Worm (Caenorhabditis elegans) whole organism, early embryonic: ENCODE measurements around the gene clec-202.

Experiments
- B0310.2 ChIP-seq: sonication (generic microtip); optimal IDR thresholded peaks from 2 replicates; lab custom pipeline; 2016; ENCODE audit warnings: mild to moderate bottlenecking, missing genetic modification characterization, missing compliant biosample characterization
- F13C5.2 ChIP-seq: sonication (generic microtip); optimal IDR thresholded peaks from 2 replicates; lab custom pipeline; 2017; ENCODE audit warnings: mild to moderate bottlenecking, missing genetic modification characterization, inconsistent platforms, missing compliant biosample characterization
- aly-1 ChIP-seq: sonication (generic microtip); optimal IDR thresholded peaks from 2 replicates; lab custom pipeline; 2016; ENCODE audit warnings: missing genetic modification characterization, missing compliant biosample characterization
- ama-1 ChIP-seq: fragments of 150-350 bp; optimal IDR thresholded peaks from 2 replicates; lab custom pipeline; 2014
- ceh-13 ChIP-seq: fragments of 200-800 bp; sonication (Bioruptor generic); optimal IDR thresholded peaks from 2 replicates; lab custom pipeline; 2018; ENCODE audit warnings: mild to moderate bottlenecking, missing genetic modification characterization, missing compliant biosample characterization
- ceh-36 ChIP-seq: sonication (generic microtip); optimal IDR thresholded peaks from 2 replicates; lab custom pipeline; 2016; ENCODE audit warnings: missing genetic modification characterization, inconsistent platforms, missing compliant biosample characterization
- ets-7 ChIP-seq: sonication (generic microtip); optimal IDR thresholded peaks from 2 replicates; lab custom pipeline; 2016; ENCODE audit warnings: missing genotype, missing genetic modification characterization, missing compliant biosample characterization
- flt-1 ChIP-seq: fragments of 200-800 bp; sonication (Bioruptor generic); IDR thresholded peaks from 2 replicates; pipeline ENCODE4 v1.3.6; 2022; ENCODE audit warnings: missing genetic modification characterization, missing compliant biosample characterization
- hmbx-1 ChIP-seq: sonication (generic microtip); optimal IDR thresholded peaks from 2 replicates; lab custom pipeline; 2016; ENCODE audit warnings: mild to moderate bottlenecking, missing genetic modification characterization, missing compliant biosample characterization
- hmg-4 ChIP-seq: fragments of 200-800 bp; sonication (Bioruptor generic); optimal IDR thresholded peaks from 2 replicates; lab custom pipeline; 2018; ENCODE audit warnings: mild to moderate bottlenecking, missing genetic modification characterization, missing compliant biosample characterization
- hnd-1 ChIP-seq: sonication (generic microtip); optimal IDR thresholded peaks from 2 replicates; lab custom pipeline; 2016; ENCODE audit warnings: missing genetic modification characterization, missing compliant biosample characterization
- pes-1 ChIP-seq: fragments of 200-800 bp; sonication (Bioruptor generic); IDR thresholded peaks from 2 replicates; pipeline ENCODE4 v1.3.6; 2022; ENCODE audit warnings: missing genetic modification reagents, missing genetic modification characterization, missing compliant biosample characterization
- scrt-1 ChIP-seq: fragments of 200-800 bp; sonication (Bioruptor generic); IDR thresholded peaks from 2 replicates; pipeline ENCODE4 v1.3.6; 2022; ENCODE audit warnings: missing genetic modification characterization, missing compliant biosample characterization
- sea-1 ChIP-seq: fragments of 200-800 bp; sonication (Bioruptor generic); conservative IDR thresholded peaks from 2 replicates; pipeline ENCODE4 v1.3.6; 2022; ENCODE audit warnings: missing genetic modification characterization, missing compliant biosample characterization
- tbx-11 ChIP-seq: fragments of 200-800 bp; sonication (Bioruptor generic); IDR thresholded peaks from 2 replicates; pipeline ENCODE4 v1.3.6; 2022; ENCODE audit warnings: missing genetic modification characterization, missing compliant biosample characterization
- tbx-37 ChIP-seq: fragments of 200-800 bp; sonication (Bioruptor generic); conservative IDR thresholded peaks from 2 replicates; pipeline ENCODE4 v1.3.6; 2022; ENCODE audit warnings: missing genetic modification reagents, missing genetic modification characterization, missing compliant biosample characterization
- tra-4 ChIP-seq: sonication (generic microtip); optimal IDR thresholded peaks from 2 replicates; lab custom pipeline; 2017; ENCODE audit warnings: missing genetic modification characterization, missing compliant biosample characterization

Gene clec-202

DNA sequence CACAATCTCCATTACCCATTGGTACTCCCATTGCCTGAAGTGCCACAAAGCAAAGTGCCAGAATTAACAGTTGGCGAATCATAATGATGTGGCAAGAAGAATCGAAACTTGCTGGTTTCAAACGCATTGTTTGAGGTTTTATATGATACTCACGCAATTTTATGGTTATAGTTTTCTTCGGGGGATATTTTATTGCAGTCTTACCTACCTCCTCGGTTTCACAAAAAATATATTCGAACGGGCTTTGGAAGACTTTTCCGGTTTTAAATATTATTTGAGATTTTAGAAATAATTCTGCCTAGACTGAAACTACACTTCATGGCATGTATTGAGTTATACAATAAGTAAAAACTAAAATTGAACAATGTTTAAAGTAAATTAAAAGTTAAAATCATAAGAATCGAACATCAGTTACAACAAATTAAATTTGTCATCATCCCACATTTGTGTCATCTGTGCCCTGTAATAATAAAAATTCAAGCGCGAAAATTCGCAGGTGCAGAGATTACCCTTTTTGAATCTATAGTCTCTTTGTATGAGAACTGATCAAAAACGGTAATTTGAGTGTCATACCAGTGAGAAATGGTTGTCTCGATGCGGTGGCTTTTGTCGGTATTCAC is 14.5 kb upstream of the clec-202 start, which contains the start of the genes clec-197 and clec-198:
TSS of gene clec-197 (minus strand) at position 101 of the 620 bp plus-strand sequence.
TSS of gene clec-198 (plus strand) at position 570 of the 620 bp plus-strand sequence.
- no peak for TF ChIP-seq ceh-13 (GFP tag; lab: Kevin White, UChicago)
- no peak for TF ChIP-seq scrt-1 (GFP tag; lab: Robert Waterston, UW)
- TF ChIP-seq tbx-11 (GFP tag; lab: Robert Waterston, UW), result no peak
- TF ChIP-seq hmg-4 (GFP tag; lab: Kevin White, UChicago), result no peak

DNA sequence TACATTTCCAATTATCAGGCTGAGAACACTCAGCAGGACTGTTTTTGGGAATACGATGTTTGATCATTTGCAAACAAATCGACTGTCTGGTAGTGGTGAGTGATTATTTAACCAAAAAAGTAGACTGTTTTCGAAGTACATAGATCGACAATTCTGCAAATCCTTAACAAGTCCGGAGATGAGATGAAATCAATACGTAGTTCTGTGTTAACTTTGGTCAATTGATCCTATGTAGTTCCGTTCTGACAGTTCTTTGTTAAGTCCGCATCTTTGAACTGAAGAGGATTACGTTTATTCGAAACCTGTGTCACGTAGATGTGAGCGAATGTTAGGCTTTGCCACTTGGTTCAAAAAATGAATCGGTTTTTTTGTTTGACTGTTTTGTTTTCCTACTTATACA is 9.7 kb upstream of the clec-202 start, which contains the start of gene clec-199:
TSS of gene clec-199 (plus strand) at position 301 of the 400 bp plus-strand sequence.
- TF ChIP-seq ceh-36 (tag; lab: Kevin White, UChicago) (no peak), hmg-4 (GFP tag; lab: Kevin White, UChicago) (no peak), ama-1 (lab: Kevin White, UChicago) (no peak), tbx-11 (GFP tag; lab: Robert Waterston, UW) (no peak), tbx-37 (no peak), flt-1 (GFP tag; lab: Robert Waterston, UW) (no peak), scrt-1 (GFP tag; lab: Robert Waterston, UW) (no peak), B0310.2 (tag; lab: Kevin White, UChicago) (no peak), pes-1 (GFP tag; lab: Robert Waterston, UW) (no peak), F13C5.2 (no peak), ets-7 (tag; lab: Kevin White, UChicago) (no peak), hmbx-1 (tag; lab: Kevin White, UChicago) (no peak), sea-1 (no peak)

DNA sequence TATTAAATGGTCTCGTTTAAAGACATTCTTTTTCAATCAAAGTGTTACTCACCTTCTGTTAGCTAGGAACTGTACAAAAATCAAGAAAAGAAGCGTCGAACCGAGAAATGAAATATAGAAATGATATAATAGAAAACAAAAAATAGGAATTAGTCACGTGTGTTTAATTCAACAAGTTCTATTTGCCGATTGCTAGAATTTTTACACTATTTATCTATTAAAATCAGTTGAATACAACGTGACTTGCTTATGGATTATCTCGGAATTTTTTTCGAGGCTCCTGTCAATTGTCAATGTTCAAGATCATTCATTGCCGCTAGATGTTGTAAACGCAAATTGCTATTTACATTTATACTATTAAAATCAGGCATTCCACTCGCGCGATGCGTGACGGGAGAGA is 6.1 kb downstream of the clec-202 start, which contains the start of gene zipt-17:
TSS of gene zipt-17 (minus strand) at position 101 of the 400 bp plus-strand sequence.
- no peak for TF ChIP-seq hmg-4 (GFP tag; lab: Kevin White, UChicago)
- no peak for TF ChIP-seq ceh-36 (tag; lab: Kevin White, UChicago)
- no peak for TF ChIP-seq F13C5.2
- TF ChIP-seq hmbx-1 (tag; lab: Kevin White, UChicago), result no peak
- TF ChIP-seq aly-1 (tag; lab: Kevin White, UChicago), result no peak
- TF ChIP-seq tbx-37, result no peak
- no peak for TF ChIP-seq pes-1 (GFP tag; lab: Robert Waterston, UW)
- no peak for TF ChIP-seq B0310.2 (tag; lab: Kevin White, UChicago)
- no peak for TF ChIP-seq ceh-13 (GFP tag; lab: Kevin White, UChicago)
- TF ChIP-seq flt-1 (GFP tag; lab: Robert Waterston, UW), result no peak
- no peak for TF ChIP-seq sea-1
- no peak for TF ChIP-seq ets-7 (tag; lab: Kevin White, UChicago)
- no peak for TF ChIP-seq scrt-1 (GFP tag; lab: Robert Waterston, UW)
- TF ChIP-seq ama-1 (lab: Kevin White, UChicago), result no peak
- no peak for TF ChIP-seq tra-4 (tag; lab: Kevin White, UChicago)
- TF ChIP-seq hnd-1 (tag; lab: Kevin White, UChicago), result no peak
- no peak for TF ChIP-seq tbx-11 (GFP tag; lab: Robert Waterston, UW)

DNA sequence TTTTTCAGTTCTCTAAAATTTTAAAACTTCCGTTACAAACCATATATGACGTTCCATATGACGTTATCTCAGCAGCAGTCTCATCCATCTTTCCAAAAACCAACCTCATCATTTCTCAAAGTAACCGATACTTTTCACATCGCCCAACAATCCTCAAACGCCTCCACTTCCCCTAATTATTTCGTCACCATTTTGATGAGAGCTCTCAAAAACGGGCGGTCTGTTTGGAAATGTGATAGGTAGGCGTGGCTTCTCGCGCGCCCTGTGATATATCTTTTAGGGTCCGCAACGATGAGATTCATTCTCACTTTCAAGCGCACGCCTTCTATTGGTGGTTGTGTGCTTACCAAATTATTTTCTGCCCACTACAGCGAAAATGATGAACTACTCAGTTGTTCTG is 7.0 kb downstream of the clec-202 start, which contains the start of gene trh-1:
TSS of gene trh-1 (plus strand) at position 301 of the 400 bp plus-strand sequence.
- TF ChIP-seq ceh-13 (GFP tag; lab: Kevin White, UChicago), result no peak
- TF ChIP-seq tbx-37, result no peak
- no peak for TF ChIP-seq tbx-11 (GFP tag; lab: Robert Waterston, UW)
- TF ChIP-seq aly-1 (tag; lab: Kevin White, UChicago), result no peak
- no peak for TF ChIP-seq ama-1 (lab: Kevin White, UChicago)
- no peak for TF ChIP-seq hnd-1 (tag; lab: Kevin White, UChicago)
- no peak for TF ChIP-seq sea-1
- TF ChIP-seq hmbx-1 (tag; lab: Kevin White, UChicago), result no peak
- no peak for TF ChIP-seq tra-4 (tag; lab: Kevin White, UChicago)
- no peak for TF ChIP-seq B0310.2 (tag; lab: Kevin White, UChicago)
- TF ChIP-seq ceh-36 (tag; lab: Kevin White, UChicago), result no peak

DNA sequence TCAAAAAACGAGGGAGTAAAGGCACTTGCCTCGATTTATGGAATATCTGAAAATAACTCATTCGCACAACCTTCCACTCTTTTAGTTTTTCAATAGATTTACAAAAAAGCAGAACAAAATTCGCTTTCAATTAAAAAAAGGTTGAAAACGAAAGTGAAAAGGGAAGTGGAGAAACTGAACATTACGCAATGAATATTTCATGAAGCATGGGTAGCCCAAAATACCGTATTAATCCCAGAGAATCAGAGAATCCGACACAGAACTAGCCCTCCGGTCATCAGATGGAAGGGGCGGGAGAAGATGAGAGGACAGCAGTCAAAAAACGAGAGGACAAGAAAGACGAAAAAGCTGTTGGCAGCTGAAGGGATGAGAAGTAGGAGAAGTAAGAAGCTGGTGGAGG is 10.2 kb downstream of the clec-202 start, which contains the start of gene C30H6.5:
TSS of gene C30H6.5 (plus strand) at position 301 of the 400 bp plus-strand sequence.
- TF ChIP-seq aly-1 (tag; lab: Kevin White, UChicago) (no peak), pes-1 (GFP tag; lab: Robert Waterston, UW) (no peak), flt-1 (GFP tag; lab: Robert Waterston, UW) (no peak), hnd-1 (tag; lab: Kevin White, UChicago) (no peak), ceh-13 (GFP tag; lab: Kevin White, UChicago) (no peak)

DNA sequence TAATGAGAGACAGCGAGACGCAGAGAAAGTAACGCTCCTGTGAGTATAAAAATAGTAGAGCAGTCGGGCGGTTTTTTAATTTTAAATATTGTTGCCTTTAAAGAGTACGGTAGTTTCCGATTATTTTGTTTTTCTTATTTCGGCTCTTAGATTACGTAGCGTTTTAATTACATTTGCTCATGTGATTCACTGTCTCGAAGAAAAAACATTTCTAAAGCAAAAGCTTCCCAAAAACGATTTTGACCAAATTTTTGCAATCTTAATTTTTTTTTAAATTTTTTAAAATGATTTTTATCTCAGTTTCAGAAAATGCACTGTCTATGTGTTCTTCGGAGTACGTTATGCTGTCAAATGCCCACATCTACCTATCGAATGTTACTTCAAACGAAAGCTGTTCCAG is 14.9 kb downstream of the clec-202 start, which contains the start of gene haf-1:
TSS of gene haf-1 (plus strand) at position 301 of the 400 bp plus-strand sequence.
- TF ChIP-seq ets-7 (tag; lab: Kevin White, UChicago) (no peak), ama-1 (lab: Kevin White, UChicago) (no peak), flt-1 (GFP tag; lab: Robert Waterston, UW) (no peak), tra-4 (tag; lab: Kevin White, UChicago) (no peak), F13C5.2 (no peak), scrt-1 (GFP tag; lab: Robert Waterston, UW) (no peak), hnd-1 (tag; lab: Kevin White, UChicago) (no peak), hmbx-1 (tag; lab: Kevin White, UChicago) (no peak), hmg-4 (GFP tag; lab: Kevin White, UChicago) (no peak), ceh-36 (tag; lab: Kevin White, UChicago) (no peak), ceh-13 (GFP tag; lab: Kevin White, UChicago) (no peak), pes-1 (GFP tag; lab: Robert Waterston, UW) (no peak), aly-1 (tag; lab: Kevin White, UChicago) (no peak), sea-1 (no peak), B0310.2 (tag; lab: Kevin White, UChicago) (no peak)
